Worm (Caenorhabditis elegans) whole organism, young adult: ENCODE measurements around the gene sql-1.

Experiments used
- B0019.2 ChIP-seq: fragments of 200-800 bp; sonication (Bioruptor generic); conservative IDR thresholded peaks from 2 replicates; pipeline ENCODE4 v1.3.6; 2022; ENCODE audit warnings: missing genetic modification reagents, missing genetic modification characterization, missing compliant biosample characterization
- B0035.1 ChIP-seq: sonication (generic microtip); optimal IDR thresholded peaks from 2 replicates; lab custom pipeline; 2016; ENCODE audit warnings: missing genetic modification characterization, mild to moderate bottlenecking, missing compliant biosample characterization, missing genotype, missing genetic modification reagents
- B0261.1 ChIP-seq: sonication (generic microtip); optimal IDR thresholded peaks from 2 replicates; lab custom pipeline; 2016; ENCODE audit warnings: mild to moderate bottlenecking, missing genetic modification characterization, moderate library complexity, missing compliant biosample characterization
- D2030.7 ChIP-seq: fragments of 200-800 bp; sonication (Bioruptor generic); IDR thresholded peaks from 2 replicates; pipeline ENCODE4 v1.3.6; 2022; ENCODE audit warnings: missing genetic modification reagents, missing genetic modification characterization, missing compliant biosample characterization
- F49E8.2 ChIP-seq: sonication (generic microtip); optimal IDR thresholded peaks from 3 replicates; lab custom pipeline; 2017; ENCODE audit warnings: missing genetic modification characterization, mild to moderate bottlenecking, missing compliant biosample characterization, antibody characterized with exemption, moderate library complexity; ENCODE audit not compliant: insufficient read depth
- K12H6.12 ChIP-seq: fragments of 200-800 bp; sonication (Bioruptor generic); optimal IDR thresholded peaks from 2 replicates; lab custom pipeline; 2018; ENCODE audit warnings: mild to moderate bottlenecking, missing genetic modification characterization, missing compliant biosample characterization
- Y53F4B.3 ChIP-seq: fragments of 200-800 bp; sonication (Bioruptor generic); IDR thresholded peaks from 2 replicates; pipeline ENCODE4 v1.3.6; 2022; ENCODE audit warnings: missing genetic modification reagents, missing genetic modification characterization, missing compliant biosample characterization
- Y56A3A.18 ChIP-seq: fragments of 200-800 bp; sonication (Bioruptor generic); IDR thresholded peaks from 2 replicates; pipeline ENCODE4 v1.3.6; 2022; ENCODE audit warnings: missing genetic modification reagents, missing genetic modification characterization, missing compliant biosample characterization
- Y79H2A.3 ChIP-seq: fragments of 200-800 bp; sonication (Bioruptor generic); conservative IDR thresholded peaks from 2 replicates; pipeline ENCODE4 v1.3.6; 2022; ENCODE audit warnings: missing genetic modification reagents, missing genetic modification characterization, missing compliant biosample characterization
- Y95B8A.8 ChIP-seq: fragments of 200-800 bp; sonication (Bioruptor generic); IDR thresholded peaks from 2 replicates; pipeline ENCODE4 v1.3.6; 2022; ENCODE audit warnings: missing genetic modification reagents, missing genetic modification characterization, missing compliant biosample characterization
- akir-1 ChIP-seq: fragments of 200-800 bp; sonication (Bioruptor generic); optimal IDR thresholded peaks from 2 replicates; lab custom pipeline; 2018; ENCODE audit warnings: mild to moderate bottlenecking, missing genetic modification characterization, moderate library complexity, missing compliant biosample characterization
- ama-1 ChIP-seq, 3 experiments: fragments of 150-350 bp in 1 of 3; sonication (generic microtip) in 2 of 3; optimal IDR thresholded peaks; 2 replicates each; lab custom pipeline; 2014 to 2018; ENCODE audit warnings: missing biosample characterization in 2 of 3, missing genetic modification characterization in 2 of 3, missing genetic modification reagents in 2 of 3
- attf-5 ChIP-seq: fragments of 200-800 bp; sonication (Bioruptor generic); optimal IDR thresholded peaks from 2 replicates; lab custom pipeline; 2018; ENCODE audit warnings: mild to moderate bottlenecking, missing genetic modification characterization, missing compliant biosample characterization
- attf-6 ChIP-seq: fragments of 200-800 bp; sonication (Bioruptor generic); IDR thresholded peaks from 2 replicates; pipeline ENCODE4 v1.3.6; 2022; ENCODE audit warnings: missing genetic modification reagents, missing genetic modification characterization, missing compliant biosample characterization
- bed-2 ChIP-seq: fragments of 200-800 bp; sonication (Bioruptor generic); IDR thresholded peaks from 2 replicates; pipeline ENCODE4 v1.3.6; 2022; ENCODE audit warnings: missing genetic modification reagents, missing genetic modification characterization, missing compliant biosample characterization
- ccch-3 ChIP-seq: fragments of 200-800 bp; sonication (Bioruptor generic); optimal IDR thresholded peaks from 2 replicates; lab custom pipeline; 2018; ENCODE audit warnings: mild to moderate bottlenecking, missing genetic modification characterization, missing compliant biosample characterization
- egl-44 ChIP-seq: fragments of 200-800 bp; sonication (Bioruptor generic); IDR thresholded peaks from 2 replicates; pipeline ENCODE4 v1.3.6; 2022; ENCODE audit warnings: missing genetic modification reagents, missing genetic modification characterization, missing compliant biosample characterization
- him-1 ChIP-seq: sonication (generic microtip); optimal IDR thresholded peaks from 2 replicates; lab custom pipeline; 2016; ENCODE audit warnings: missing genotype, missing genetic modification reagents, missing genetic modification characterization, missing compliant biosample characterization
- hlh-12 ChIP-seq: sonication (generic microtip); optimal IDR thresholded peaks from 2 replicates; lab custom pipeline; 2016; ENCODE audit warnings: missing genetic modification characterization, missing compliant biosample characterization
- hmg-1.2 ChIP-seq: fragments of 200-800 bp; sonication (Bioruptor generic); IDR thresholded peaks from 2 replicates; pipeline ENCODE4 v1.3.6; 2022; ENCODE audit warnings: missing genetic modification reagents, missing genetic modification characterization, missing compliant biosample characterization
- hsf-1 ChIP-seq: fragments of 200-800 bp; sonication (Bioruptor generic); IDR thresholded peaks from 2 replicates; pipeline ENCODE4 v1.3.6; 2022; ENCODE audit warnings: missing genetic modification reagents, missing genetic modification characterization, missing compliant biosample characterization
- lin-35 ChIP-seq, 3 experiments: fragments of 150-350 bp in 2 of 3; sonication (generic microtip) in 1 of 3; optimal IDR thresholded peaks; 2 replicates each; lab custom pipeline; 2014 to 2018; ENCODE audit warnings: missing biosample characterization in 3 of 3, missing genetic modification characterization in 3 of 3, missing genetic modification reagents in 3 of 3
- lin-40 ChIP-seq: sonication (generic microtip); optimal IDR thresholded peaks from 2 replicates; lab custom pipeline; 2016; ENCODE audit warnings: missing genetic modification characterization, mild to moderate bottlenecking, missing compliant biosample characterization, missing genotype, missing genetic modification reagents
- lin-54 ChIP-seq: fragments of 200-800 bp; sonication (Bioruptor generic); optimal IDR thresholded peaks from 2 replicates; lab custom pipeline; 2018; ENCODE audit warnings: mild to moderate bottlenecking, missing genetic modification characterization, missing compliant biosample characterization
- lir-1 ChIP-seq: fragments of 200-800 bp; sonication (Bioruptor generic); conservative IDR thresholded peaks from 2 replicates; pipeline ENCODE4 v1.3.6; 2022; ENCODE audit warnings: missing genetic modification reagents, missing genetic modification characterization, missing compliant biosample characterization
- lsl-1 ChIP-seq: fragments of 200-800 bp; sonication (Bioruptor generic); optimal IDR thresholded peaks from 2 replicates; lab custom pipeline; 2018; ENCODE audit warnings: mild to moderate bottlenecking, missing genetic modification characterization, moderate library complexity, missing compliant biosample characterization
- lsy-27 ChIP-seq: sonication (generic microtip); optimal IDR thresholded peaks from 2 replicates; lab custom pipeline; 2017; ENCODE audit warnings: missing genetic modification characterization, mild to moderate bottlenecking, missing compliant biosample characterization, antibody characterized with exemption, missing genotype, borderline replicate concordance; ENCODE audit not compliant: insufficient read depth
- madf-6 ChIP-seq: fragments of 200-800 bp; sonication (Bioruptor generic); IDR thresholded peaks from 2 replicates; pipeline ENCODE4 v1.3.6; 2022; ENCODE audit warnings: missing genetic modification reagents, missing genetic modification characterization, missing compliant biosample characterization
- madf-8 ChIP-seq: fragments of 200-800 bp; sonication (Bioruptor generic); conservative IDR thresholded peaks from 2 replicates; pipeline ENCODE4 v1.3.6; 2022; ENCODE audit warnings: missing genetic modification reagents, missing genetic modification characterization, missing compliant biosample characterization
- mes-4 ChIP-seq: sonication (generic microtip); optimal IDR thresholded peaks from 2 replicates; lab custom pipeline; 2016; ENCODE audit warnings: missing genotype, missing genetic modification characterization, missing compliant biosample characterization
- nhr-27 ChIP-seq: fragments of 200-800 bp; sonication (Bioruptor generic); optimal IDR thresholded peaks from 2 replicates; lab custom pipeline; 2018; ENCODE audit warnings: mild to moderate bottlenecking, missing genetic modification characterization, moderate library complexity, missing compliant biosample characterization
- pha-4 ChIP-seq: fragments of 150-350 bp; sonication (generic microtip); optimal IDR thresholded peaks from 2 replicates; lab custom pipeline; 2014; ENCODE audit warnings: missing biosample characterization, missing genetic modification reagents, missing genetic modification characterization
- rec-8 ChIP-seq, 2 experiments: sonication (generic microtip); optimal IDR thresholded peaks; 2 replicates each; lab custom pipeline; 2016; ENCODE audit warnings: mild to moderate bottlenecking in 2 of 2, missing genetic modification characterization in 2 of 2, missing genetic modification reagents in 2 of 2, missing genotype in 2 of 2, missing biosample characterization in 1 of 2, missing compliant biosample characterization in 1 of 2, moderate library complexity in 1 of 2
- sea-2 ChIP-seq: fragments of 200-800 bp; sonication (Bioruptor generic); IDR thresholded peaks from 2 replicates; pipeline ENCODE4 v1.3.6; 2022; ENCODE audit warnings: missing genetic modification characterization, missing compliant biosample characterization
- snpc-1.1 ChIP-seq: sonication (generic microtip); optimal IDR thresholded peaks from 2 replicates; lab custom pipeline; 2017; ENCODE audit warnings: missing genetic modification characterization, mild to moderate bottlenecking, missing compliant biosample characterization, antibody characterized with exemption, moderate library complexity, missing genotype, missing genetic modification reagents; ENCODE audit not compliant: insufficient read depth
- snpc-4 ChIP-seq, 5 experiments: fragments of 150-350 bp in 1 of 5; sonication (generic microtip) in 4 of 5; optimal IDR thresholded peaks; 2 replicates each; lab custom pipeline; 2014 to 2018; ENCODE audit warnings: missing genetic modification characterization in 5 of 5, missing biosample characterization in 3 of 5, antibody characterized with exemption in 2 of 5, mild to moderate bottlenecking in 2 of 5, missing compliant biosample characterization in 2 of 5, missing genotype in 2 of 5, moderate library complexity in 2 of 5, missing genetic modification reagents in 1 of 5
- somi-1 ChIP-seq: fragments of 200-800 bp; sonication (Bioruptor generic); optimal IDR thresholded peaks from 2 replicates; lab custom pipeline; 2018; ENCODE audit warnings: mild to moderate bottlenecking, missing genetic modification characterization, missing compliant biosample characterization
- tbx-9 ChIP-seq: sonication (generic microtip); optimal IDR thresholded peaks from 2 replicates; lab custom pipeline; 2016; ENCODE audit warnings: borderline replicate concordance, missing genetic modification characterization, inconsistent platforms, missing compliant biosample characterization
- tlf-1 ChIP-seq: fragments of 200-800 bp; sonication (Bioruptor generic); optimal IDR thresholded peaks from 2 replicates; lab custom pipeline; 2018; ENCODE audit warnings: mild to moderate bottlenecking, missing genetic modification characterization, missing compliant biosample characterization
- unc-130 ChIP-seq: sonication (generic microtip); optimal IDR thresholded peaks from 2 replicates; lab custom pipeline; 2016; ENCODE audit warnings: missing genetic modification reagents, missing genetic modification characterization, missing compliant biosample characterization
- ztf-22 ChIP-seq: fragments of 200-800 bp; sonication (Bioruptor generic); optimal IDR thresholded peaks from 2 replicates; lab custom pipeline; 2018; ENCODE audit warnings: mild to moderate bottlenecking, missing genetic modification characterization, moderate library complexity, missing compliant biosample characterization
- ztf-26 ChIP-seq: sonication (generic microtip); optimal IDR thresholded peaks from 2 replicates; lab custom pipeline; 2017; ENCODE audit warnings: missing genetic modification characterization, missing compliant biosample characterization
- ztf-28 ChIP-seq: fragments of 200-800 bp; sonication (Bioruptor generic); IDR thresholded peaks from 2 replicates; pipeline ENCODE4 v1.3.6; 2022; ENCODE audit warnings: missing genetic modification reagents, missing genetic modification characterization, missing compliant biosample characterization

The sql-1 gene

DNA sequence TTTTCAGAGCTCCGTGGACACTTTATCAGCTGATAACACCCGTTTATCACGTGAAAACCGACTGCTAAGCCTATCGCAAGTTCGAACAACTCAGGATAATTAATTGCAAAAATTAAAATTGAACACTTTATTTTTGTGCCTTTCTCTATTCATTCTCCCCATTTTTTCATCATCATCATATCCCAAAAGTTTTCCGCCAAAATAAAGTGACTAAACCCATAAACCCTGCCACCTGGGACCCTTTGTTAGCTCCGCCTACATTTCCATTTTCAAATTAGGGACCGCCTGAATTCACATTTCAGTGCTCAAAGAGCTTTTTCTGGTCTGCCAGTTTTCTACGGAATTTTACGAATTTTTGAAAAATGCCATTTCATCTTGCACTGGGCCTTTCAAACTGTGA is 14.9 kb upstream of the sql-1 start, which contains the start of gene arrd-16:
arrd-16 (plus strand) TSS at position 301 of the 400 bp plus-strand sequence.
- TF ChIP-seq lsl-1 (GFP tag; lab: Kevin White, UChicago): no peak
- no peak for TF ChIP-seq egl-44 (GFP tag; lab: Robert Waterston, UW)
- no peak for TF ChIP-seq lsy-27
- TF ChIP-seq lin-40: no peak
- no peak for TF ChIP-seq nhr-27 (tag; lab: Kevin White, UChicago)
- TF ChIP-seq B0035.1: no peak
- no peak for TF ChIP-seq somi-1
- TF ChIP-seq mes-4 (tag; lab: Kevin White, UChicago): no peak
- TF ChIP-seq Y53F4B.3: no peak
- TF ChIP-seq ama-1 (optimal IDR thresholded peaks at IDR 0.05; lab: Kevin White, UChicago): no peak
- no peak for TF ChIP-seq ama-1 (GFP tag; optimal IDR thresholded peaks at IDR 0.05; lab: Kevin White, UChicago)
- TF ChIP-seq sea-2: no peak
- TF ChIP-seq B0019.2: no peak

DNA sequence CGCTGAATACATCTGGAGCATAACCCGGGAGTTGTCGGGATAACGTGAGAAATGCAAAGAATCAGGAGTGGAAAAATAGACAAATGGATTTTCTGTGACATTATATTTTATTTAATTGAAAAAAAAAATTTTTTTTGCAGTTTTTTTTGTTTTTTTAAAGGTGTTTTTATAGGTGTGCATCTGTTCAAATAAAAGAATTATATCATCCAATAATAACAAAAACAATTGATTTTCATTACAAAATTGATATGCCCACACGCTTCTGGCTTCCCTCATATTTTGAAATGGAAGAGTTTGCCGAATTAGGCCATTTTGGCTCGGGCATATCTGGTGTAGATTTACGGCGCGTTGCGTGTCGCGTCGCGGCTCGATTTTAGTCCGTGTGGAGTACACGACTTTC is 7.4 kb upstream of the sql-1 start, which contains the start of gene Y49E10.25:
Y49E10.25 (minus strand) TSS at position 101 of the 400 bp plus-strand sequence.
- no peak for TF ChIP-seq unc-130
- no peak for TF ChIP-seq Y95B8A.8
- no peak for TF ChIP-seq Y56A3A.18 (GFP tag; lab: Robert Waterston, UW)

DNA sequence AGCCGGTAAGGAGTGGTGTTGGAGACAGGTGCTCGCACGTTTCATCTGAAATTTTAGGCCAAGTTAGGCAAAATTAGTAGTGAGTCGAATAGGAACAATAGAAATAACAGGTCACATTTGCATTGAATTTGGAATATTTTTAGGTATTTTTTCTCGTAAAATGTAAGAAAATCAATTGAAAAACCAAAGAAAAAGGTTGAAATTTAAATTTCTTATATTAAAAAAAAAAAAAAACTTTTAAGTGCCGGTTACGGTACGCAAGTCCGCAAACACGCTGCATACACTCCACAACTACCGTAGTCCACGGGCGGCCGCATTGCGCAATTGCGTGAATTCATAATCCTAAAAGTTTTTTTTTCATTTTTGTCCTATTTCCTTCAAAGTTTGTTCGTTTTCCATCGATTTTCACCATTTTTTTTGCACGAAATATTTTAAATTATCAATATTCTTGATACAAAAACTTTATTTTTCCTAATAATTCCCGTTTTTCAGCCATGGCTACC is 3.7 kb upstream of the sql-1 start, which contains the start of the genes Y111B2A.1 and Y111B2A.2:
Y111B2A.1 (minus strand) TSS at position 51 of the 503 bp plus-strand sequence.
Y111B2A.2 (plus strand) TSS at position 493 of the 503 bp plus-strand sequence.
- TF ChIP-seq ztf-26 (tag; lab: Kevin White, UChicago) (no peak), ccch-3 (GFP tag; lab: Kevin White, UChicago) (no peak), lsl-1 (GFP tag; lab: Kevin White, UChicago) (peak; percentile 98), snpc-1.1 (tag; lab: Kevin White, UChicago) (no peak), lir-1 (GFP tag; lab: Robert Waterston, UW) (no peak), him-1 (no peak), hlh-12 (no peak), pha-4 (tag; lab: Kevin White, UChicago) (no peak), ztf-22 (GFP tag; lab: Kevin White, UChicago) (no peak), bed-2 (GFP tag; lab: Robert Waterston, UW) (no peak), F49E8.2 (peak; percentile 72), tbx-9 (tag; lab: Kevin White, UChicago) (no peak), lsy-27 (no peak), madf-6 (GFP tag; lab: Robert Waterston, UW) (peak; percentile 74), mes-4 (tag; lab: Kevin White, UChicago) (no peak), madf-8 (GFP tag; lab: Robert Waterston, UW) (peak; percentile 38), attf-6 (GFP tag; lab: Robert Waterston, UW) (no peak), Y79H2A.3 (GFP tag; lab: Robert Waterston, UW) (no peak), D2030.7 (peak; percentile 67; the same call in 1 of the 2 replicates), ztf-28 (GFP tag; lab: Robert Waterston, UW) (no peak), attf-5 (GFP tag; lab: Kevin White, UChicago) (no peak), B0261.1 (no peak), K12H6.12 (tag; lab: Kevin White, UChicago) (no peak), rec-8 (tag; optimal IDR thresholded peaks at IDR 0.05; lab: Kevin White, UChicago) (no peak), akir-1 (GFP tag; lab: Kevin White, UChicago) (no peak), lin-35 (GFP tag; optimal IDR thresholded peaks at IDR 0.05; lab: Kevin White, UChicago) (no peak), tlf-1 (GFP tag; lab: Kevin White, UChicago) (no peak), nhr-27 (tag; lab: Kevin White, UChicago) (no peak), lin-54 (GFP tag; lab: Kevin White, UChicago) (peak; percentile 48), snpc-4 (GFP tag; optimal IDR thresholded peaks at IDR 0.05; lab: Kevin White, UChicago) (no peak), snpc-4 (tag; optimal IDR thresholded peaks at IDR 0.05; lab: Kevin White, UChicago) (peak in 1 of 4 experiments; percentile 24), hmg-1.2 (GFP tag; lab: Robert Waterston, UW) (peak; percentile 20; the same call in 1 of the 2 replicates), hsf-1 (no peak)
